Worm (Caenorhabditis elegans): ENCODE data around the gene doxa-1.

ce11 chrIII:8625125-8625524 lies 44.2 kb downstream of the doxa-1 start:
- TF ChIP-seq snpc-4 (tag; optimal IDR thresholded peaks at IDR 0.05), result no peak
- TF ChIP-seq nhr-237 (tag; optimal IDR thresholded peaks at IDR 0.05), result no peak
- no peak for TF ChIP-seq nhr-129 (tag; optimal IDR thresholded peaks at IDR 0.05)
- TF ChIP-seq unc-39 (tag; optimal IDR thresholded peaks at IDR 0.05), result no peak
- no peak for TF ChIP-seq unc-62 (GFP tag; optimal IDR thresholded peaks at IDR 0.05)
- no peak for TF ChIP-seq blmp-1 (tag; optimal IDR thresholded peaks at IDR 0.05; ENCODE audit: insufficient read depth)
- no peak for TF ChIP-seq ZK546.5 (tag; optimal IDR thresholded peaks at IDR 0.05)
- TF ChIP-seq nhr-23 (tag; optimal IDR thresholded peaks at IDR 0.05), result no peak
- TF ChIP-seq nhr-11 (tag; optimal IDR thresholded peaks at IDR 0.05), result no peak
- no peak for TF ChIP-seq zag-1 (tag; optimal IDR thresholded peaks at IDR 0.05)
- TF ChIP-seq ceh-16 (tag; optimal IDR thresholded peaks at IDR 0.05), result no peak
